Worm (Caenorhabditis elegans): ENCODE results near the gene rev-3.

The rev-3 gene

DNA sequence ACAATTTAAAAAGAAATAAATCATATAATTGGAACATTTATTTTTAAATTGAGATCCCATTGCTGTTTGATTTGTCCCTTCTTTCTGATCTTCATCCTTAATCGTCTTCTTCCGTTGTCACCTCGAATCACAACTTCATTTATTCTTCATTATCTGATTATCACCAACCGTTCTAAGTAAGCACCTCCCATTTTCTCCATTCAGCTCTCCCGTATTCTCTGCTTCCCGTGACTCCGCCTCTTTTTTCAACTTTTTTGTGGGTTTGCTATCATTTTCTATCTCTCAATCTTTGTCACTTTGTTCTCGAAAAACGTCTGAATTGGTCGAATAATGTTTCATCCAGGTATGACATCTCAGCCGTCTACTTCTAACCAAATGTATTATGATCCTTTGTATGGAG, 25.5 kb upstream of the rev-3 start, which contains the start of gene sma-4:
sma-4 (plus strand) TSS at position 301 of the 400 bp plus-strand sequence.
- no peak for TF ChIP-seq unc-62 (GFP tag; optimal IDR thresholded peaks at IDR 0.05)

DNA sequence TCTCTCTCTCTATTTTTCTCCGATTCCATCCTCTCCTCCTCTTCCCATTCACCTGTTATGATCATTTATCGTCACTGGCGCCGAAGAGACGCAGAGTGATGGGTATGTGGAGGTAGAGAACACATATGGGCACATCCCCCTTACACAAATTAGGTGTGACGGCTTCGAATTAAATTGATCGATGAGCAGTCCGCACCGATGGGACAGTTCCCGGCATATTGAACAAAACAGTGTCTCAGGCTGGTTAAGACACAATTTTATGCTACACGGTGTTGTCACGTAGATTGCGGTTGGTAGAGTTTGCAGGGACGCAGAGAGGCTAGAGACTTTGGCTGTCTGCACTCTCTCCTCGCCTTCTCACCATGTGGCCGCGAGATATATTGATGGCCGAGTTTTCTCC, 24.3 kb upstream of the rev-3 start, which contains the start of gene R12B2.7:
R12B2.7 (plus strand) TSS at position 247 of the 400 bp plus-strand sequence.
- TF ChIP-seq unc-62 (GFP tag; optimal IDR thresholded peaks at IDR 0.05) = no peak

DNA sequence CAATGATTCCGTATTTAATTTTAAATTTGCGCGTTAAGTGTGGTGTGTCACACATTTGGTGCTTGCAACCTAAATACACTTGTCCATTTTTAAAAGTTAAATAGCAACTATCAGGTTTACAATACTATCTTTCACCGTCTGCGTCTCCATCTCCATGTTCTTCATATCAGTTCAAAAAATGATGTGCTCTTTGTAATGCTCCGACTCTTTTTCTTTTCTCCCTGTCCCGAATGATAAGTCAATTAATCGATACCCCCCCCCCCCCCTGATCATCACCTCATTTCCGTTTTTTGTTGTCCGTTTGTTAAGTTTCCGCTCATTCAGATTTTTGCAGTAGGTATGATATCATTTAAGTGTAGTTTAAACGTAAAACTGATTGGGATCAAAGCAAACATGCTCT, 23.6 kb upstream of the rev-3 start:
- TF ChIP-seq unc-62 (GFP tag; optimal IDR thresholded peaks at IDR 0.05) = no peak

DNA sequence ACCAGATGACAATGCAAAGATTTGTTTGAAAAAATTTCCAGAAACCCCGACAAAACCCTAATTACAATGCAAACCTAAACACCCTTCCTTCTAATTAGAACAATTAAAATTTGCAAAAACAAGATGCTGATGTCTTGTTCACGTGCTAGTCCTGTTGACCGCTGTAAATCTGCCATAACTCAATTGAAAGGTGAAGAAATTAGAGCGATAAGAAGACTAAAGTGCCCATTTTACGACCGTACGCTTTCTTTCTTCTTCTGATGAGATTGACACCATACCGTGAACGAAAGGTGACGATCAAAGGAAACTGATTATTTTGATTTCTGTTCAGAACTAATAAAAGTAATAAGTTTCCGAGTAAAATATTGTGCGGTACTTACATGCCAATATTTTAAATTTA, 23.1 kb upstream of the rev-3 start:
- TF ChIP-seq unc-62 (GFP tag; optimal IDR thresholded peaks at IDR 0.05) = no peak

DNA sequence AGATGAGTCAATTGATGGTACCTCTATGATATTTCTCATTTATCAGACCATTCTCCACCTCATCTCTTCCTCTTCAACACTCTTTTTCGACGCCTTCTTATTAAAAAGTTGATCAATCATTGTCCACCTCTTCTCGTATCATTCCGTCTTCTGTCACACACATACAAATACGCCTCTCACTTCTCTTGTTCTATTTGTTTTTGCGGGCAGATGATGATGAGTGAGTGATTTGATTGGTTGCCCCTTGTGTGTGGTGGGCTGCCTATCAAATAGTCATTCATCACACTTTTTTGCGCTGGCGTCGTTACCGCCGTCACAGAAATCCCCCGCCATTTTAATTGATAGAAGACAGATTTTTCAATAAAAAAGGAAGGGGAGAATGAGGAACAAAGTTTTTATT, 22.2 kb upstream of the rev-3 start:
- no peak for TF ChIP-seq unc-62 (GFP tag; optimal IDR thresholded peaks at IDR 0.05)

DNA sequence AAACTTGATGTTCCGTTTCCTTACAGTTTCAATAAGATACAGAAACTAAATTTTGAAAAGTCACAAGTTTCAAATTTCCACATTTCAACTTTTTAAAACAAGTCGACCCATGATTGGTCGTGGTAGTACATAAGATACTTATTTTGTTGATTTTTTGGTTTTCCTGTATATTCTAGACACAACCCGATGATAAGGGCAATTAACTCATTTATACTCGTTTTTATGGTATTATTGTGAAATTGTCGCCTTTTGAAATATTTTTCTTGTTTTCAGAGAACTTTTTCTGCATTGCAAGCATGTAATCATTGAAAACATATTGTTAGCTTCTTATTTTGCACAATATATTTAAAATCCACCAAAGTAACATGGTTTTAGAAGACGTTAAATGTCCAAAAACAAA, 21.5 kb upstream of the rev-3 start:
- no peak for TF ChIP-seq unc-62 (GFP tag; optimal IDR thresholded peaks at IDR 0.05)

DNA sequence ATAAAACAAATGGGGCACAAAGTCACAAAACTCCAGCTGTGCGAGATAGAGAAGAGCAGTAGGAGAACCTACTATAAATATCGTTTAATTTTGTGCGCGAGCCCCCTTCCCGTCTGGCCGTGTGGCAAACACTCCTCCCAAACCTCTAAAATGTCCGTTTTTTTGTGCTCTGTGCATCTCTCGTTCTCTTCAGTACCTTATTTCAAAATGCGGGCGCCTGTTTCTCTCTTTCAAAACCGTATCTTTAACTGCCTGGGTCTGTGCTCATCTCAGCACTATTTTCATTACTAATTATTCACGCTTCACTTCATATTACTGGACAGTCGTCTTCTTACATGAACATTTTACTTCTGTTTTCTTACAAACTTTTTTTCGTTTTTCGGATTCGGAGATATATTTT, 19.6 kb upstream of the rev-3 start:
- TF ChIP-seq unc-62 (GFP tag; optimal IDR thresholded peaks at IDR 0.05) = no peak

DNA sequence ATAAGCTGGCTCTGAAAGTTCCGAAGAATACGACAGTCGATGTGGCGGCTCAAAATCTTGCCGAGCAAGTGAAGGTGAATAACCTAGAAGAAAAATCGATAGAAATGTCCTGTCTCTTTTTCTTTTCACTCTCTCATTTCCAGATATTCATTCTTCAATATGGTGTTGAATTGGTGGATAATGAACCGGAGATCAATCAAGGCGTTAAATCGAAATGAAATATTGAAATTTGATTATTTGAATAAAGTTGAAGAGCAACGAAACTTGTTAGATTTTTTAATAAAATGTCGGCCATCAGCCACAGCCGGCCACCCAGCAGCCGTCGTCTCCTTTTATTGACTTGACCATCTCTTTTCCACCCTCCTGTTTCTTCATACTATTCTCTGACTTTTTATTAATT, 16.3 kb upstream of the rev-3 start, which contains the start of gene R12B2.2:
R12B2.2 (plus strand) TSS at position 301 of the 400 bp plus-strand sequence.
- no peak for TF ChIP-seq unc-62 (GFP tag; optimal IDR thresholded peaks at IDR 0.05)

DNA sequence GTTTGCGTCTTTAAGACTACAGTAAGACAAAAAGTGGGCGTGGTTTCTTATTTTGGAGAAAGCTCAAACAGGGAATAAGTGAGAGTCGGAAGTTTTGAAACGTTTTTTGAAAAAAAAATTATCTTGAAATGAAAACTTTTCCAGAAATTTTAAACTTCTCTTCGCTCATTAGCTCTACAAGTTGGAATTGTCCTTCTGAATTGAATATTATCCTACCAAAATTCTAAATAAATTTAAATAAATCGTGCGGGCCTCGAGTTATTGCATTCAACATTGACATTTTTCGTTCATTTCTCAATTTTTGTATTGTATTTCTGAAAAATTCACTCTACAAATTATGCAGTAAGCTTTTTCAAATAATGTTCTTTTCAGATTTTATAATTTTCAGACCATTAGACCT, 14.8 kb upstream of the rev-3 start, which contains the start of gene R12B2.3:
R12B2.3 (plus strand) TSS at position 301 of the 400 bp plus-strand sequence.
- TF ChIP-seq unc-62 (GFP tag; optimal IDR thresholded peaks at IDR 0.05) = no peak

DNA sequence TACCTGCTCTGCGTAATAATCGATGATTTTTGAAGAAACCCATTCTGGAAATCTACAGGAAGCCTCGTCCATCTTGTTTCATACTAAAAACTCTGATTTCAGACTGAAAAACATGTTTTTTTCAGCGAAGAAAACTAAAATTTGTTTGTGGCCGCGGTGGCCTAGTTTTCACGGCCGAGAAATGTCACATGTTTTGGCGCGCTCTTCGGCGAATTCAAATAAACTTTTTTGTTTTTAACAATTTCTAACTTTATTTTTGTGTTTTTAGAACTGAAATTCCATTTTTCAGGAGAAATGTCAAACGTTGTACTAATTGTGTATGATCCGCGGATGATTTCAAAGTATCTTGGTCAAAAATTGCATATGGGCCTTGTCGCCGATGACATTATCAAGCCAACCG, 12.5 kb upstream of the rev-3 start, which contains the start of the genes polq-1 and him-10:
polq-1 (minus strand) TSS at position 190 of the 400 bp plus-strand sequence.
him-10 (plus strand) TSS at position 290 of the 400 bp plus-strand sequence.
- no peak for TF ChIP-seq unc-62 (GFP tag; optimal IDR thresholded peaks at IDR 0.05)

DNA sequence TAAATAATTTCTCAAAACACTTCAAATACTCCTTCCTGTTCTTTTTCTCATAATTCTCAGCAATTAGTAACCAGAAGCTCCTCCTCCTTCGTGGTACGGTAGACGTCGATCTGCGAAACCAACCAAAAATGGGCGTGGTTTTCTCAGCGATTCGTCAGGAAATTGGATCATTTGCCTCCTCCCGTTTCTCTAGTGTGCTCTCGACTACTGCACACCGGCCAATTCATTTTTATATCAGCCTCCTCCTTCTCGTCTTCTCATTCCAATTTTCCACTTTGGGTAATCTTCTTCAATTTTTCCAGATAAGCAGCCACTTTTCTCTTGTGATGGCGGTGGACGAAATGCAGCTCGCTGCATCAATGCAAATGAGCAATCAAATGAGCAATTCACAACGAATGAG, 8.3 kb upstream of the rev-3 start, which contains the start of gene ceh-10:
ceh-10 (plus strand) TSS at position 301 of the 400 bp plus-strand sequence.
- no peak for TF ChIP-seq unc-62 (GFP tag; optimal IDR thresholded peaks at IDR 0.05)

DNA sequence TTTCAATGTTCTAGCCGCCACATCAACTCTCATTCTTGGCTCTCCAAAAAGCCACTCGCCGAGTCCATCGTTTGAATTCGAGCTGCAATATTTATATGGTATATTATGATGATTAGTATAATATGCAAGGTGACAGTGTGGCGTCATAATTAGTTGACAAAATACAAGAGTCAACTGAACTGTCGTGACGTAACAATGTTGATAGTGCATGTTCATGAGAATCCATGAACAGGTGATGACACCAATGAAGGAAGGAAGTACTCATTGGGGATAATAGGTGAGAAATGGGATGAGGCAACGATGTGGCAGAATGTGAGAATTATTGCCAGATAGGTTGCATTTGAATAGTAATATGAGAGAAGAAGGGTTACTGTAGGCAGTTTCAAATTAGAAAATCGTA, 4.5 kb upstream of the rev-3 start:
- no peak for TF ChIP-seq unc-62 (GFP tag; optimal IDR thresholded peaks at IDR 0.05)

DNA sequence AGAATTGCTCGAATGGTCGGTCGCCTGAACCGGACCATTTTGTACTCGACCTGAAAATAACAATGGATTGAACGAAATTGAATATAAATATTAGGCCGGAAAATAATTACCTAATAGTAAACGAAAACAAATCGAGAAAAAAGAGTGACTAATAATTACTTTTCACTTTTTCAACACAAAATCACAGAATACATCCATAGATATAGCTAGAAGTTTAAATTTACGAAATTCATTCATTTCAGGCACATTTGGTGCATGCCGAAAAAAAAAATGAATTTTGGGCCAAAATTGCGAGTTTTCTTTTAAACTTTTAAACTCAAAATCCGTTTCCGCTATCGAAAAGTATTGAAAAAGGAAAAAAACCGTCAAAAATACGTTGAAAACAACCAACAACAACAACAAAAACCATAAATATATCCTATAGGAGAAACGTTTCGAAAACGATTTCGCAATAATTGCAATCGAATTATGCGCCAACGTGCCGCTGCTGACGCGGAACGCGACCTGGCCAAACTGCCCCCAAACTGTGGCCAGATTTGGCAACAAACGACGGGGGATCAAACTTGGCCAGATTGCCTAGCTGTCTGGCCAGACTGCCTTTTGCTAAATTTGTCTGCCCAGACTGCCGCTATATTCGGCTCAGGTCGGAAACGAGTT, 5.0 kb downstream of the rev-3 start, which contains the start of gene Y37B11A.3:
Y37B11A.3 (minus strand) TSS at position 51 of the 657 bp plus-strand sequence.
- TF ChIP-seq unc-62 (GFP tag; optimal IDR thresholded peaks at IDR 0.05) = no peak

DNA sequence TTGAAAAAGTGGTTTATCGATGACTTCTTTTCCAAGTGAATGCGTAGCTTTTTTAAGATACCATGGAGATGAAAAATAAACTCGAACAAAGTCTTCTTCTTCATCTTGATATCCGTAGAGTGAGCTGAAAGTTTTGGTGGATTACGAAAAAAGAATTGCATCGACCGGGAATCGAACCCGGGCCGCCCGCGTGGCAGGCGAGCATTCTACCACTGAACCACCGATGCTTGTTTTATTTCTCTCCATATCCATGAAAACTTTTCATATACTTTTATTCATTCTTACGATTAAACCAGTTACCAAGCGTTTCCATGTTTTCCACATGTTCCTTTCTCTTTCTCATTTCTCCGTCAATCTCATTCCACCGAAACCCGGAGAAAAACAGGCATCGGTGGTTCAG, 8.4 kb downstream of the rev-3 start:
- no peak for TF ChIP-seq unc-62 (GFP tag; optimal IDR thresholded peaks at IDR 0.05)

DNA sequence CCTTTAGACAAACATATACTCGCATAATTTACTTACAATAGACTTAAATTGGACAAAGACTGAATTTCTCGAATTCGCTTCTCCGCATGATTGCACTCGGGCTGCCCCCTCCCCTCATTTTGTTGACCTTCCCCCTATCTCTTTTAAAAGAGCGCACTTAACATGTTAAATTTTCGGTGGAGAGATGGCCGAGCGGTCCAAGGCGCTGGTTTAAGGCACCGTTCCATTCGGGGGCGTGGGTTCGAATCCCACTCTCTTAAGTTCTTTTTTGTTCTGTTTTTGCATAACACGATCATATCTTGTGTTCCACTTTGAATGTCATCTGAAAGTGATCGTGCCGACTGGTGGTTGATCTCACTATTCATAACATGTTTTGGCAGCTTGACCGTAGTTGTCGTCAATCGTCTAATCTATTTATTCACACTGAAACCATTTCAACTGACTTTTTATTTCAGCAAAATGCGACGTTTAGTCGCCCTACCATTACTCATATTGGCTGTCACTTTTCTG, 20.7 kb downstream of the rev-3 start, which contains the start of gene cutl-23:
cutl-23 (plus strand) TSS at position 460 of the 510 bp plus-strand sequence.
- TF ChIP-seq unc-62 (GFP tag; optimal IDR thresholded peaks at IDR 0.05) = no peak

DNA sequence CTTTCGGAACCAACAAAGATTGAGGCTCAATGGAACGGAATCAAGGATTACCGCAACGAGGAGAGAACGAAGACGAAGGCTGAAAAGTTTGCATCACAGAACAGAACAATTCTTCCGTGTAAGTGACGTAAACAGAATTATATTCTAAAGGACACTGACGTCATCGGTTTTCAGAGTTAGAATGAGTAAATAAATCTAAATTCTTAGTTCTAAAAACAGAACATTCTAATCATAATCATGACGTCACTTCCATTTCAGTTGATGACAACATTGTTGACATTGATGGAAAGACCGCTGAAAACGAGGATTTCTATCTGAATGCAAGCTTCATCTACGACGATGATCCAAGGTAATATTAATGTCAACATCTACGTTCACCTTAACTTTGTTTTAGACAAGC, 26.5 kb downstream of the rev-3 start:
- TF ChIP-seq unc-62 (GFP tag; optimal IDR thresholded peaks at IDR 0.05) = no peak

DNA sequence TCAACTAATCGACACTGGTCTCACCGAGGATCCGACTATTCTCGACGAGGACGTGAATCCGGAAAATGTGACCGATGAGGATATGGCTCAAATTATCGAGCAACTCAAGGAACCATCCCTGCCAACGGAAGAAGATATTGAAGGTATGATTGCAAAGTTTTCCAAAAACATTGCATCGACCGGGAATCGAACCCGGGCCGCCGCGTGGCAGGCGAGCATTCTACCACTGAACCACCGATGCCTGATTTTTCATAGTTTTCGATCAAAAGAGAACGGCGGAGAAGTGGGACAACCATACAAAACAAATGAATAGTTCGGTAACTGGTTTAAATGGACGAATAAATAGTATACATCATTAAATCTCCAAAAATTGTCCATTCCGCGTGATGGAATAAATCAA, 28.6 kb downstream of the rev-3 start:
- TF ChIP-seq unc-62 (GFP tag; optimal IDR thresholded peaks at IDR 0.05) = no peak

Measured in whole organism, dauer.